Fruit fly (Drosophila melanogaster): ENCODE measurements around the gene cno.
A peak's percentile ranks its signal among the peaks of the same experiment; 100 is the strongest.

Gene cno

DNA sequence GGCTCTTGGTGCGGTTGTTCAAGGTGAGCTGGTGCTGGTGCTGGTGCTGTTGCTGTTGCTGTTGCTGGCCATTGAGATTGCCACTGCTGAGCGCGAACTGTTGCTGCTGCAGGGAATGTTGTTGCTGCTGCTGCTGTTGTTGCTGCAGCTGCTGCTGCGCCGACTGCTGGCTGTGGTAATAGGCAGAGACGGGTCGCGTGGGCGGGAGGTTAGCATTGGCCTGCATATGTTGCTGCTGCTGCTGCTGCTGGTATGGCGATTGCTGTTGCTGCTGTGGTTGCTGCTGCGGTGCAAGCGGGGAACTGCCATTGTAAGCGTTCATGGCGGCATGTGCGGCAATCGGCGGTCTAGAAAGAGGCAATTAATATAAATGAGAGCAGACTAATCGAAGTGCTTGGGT lies 41.3 kb downstream of the cno start:
- peak; percentile 33 for TF ChIP-seq CG3919 (GFP tag; optimal IDR thresholded peaks at IDR 0.05)
- TF ChIP-seq cyc (GFP tag; optimal IDR thresholded peaks at IDR 0.05): no peak

dm6 chr3R:5171972-5172371 lies 45.3 kb downstream of the cno start:
- TF ChIP-seq CG31627 (GFP tag; optimal IDR thresholded peaks at IDR 0.05) (no peak), CG8632 (GFP tag; optimal IDR thresholded peaks at IDR 0.05) (no peak), CG6276 (GFP tag; optimal IDR thresholded peaks at IDR 0.05) (no peak), Eip93F (GFP tag; optimal IDR thresholded peaks at IDR 0.05) (no peak), OdsH (GFP tag; optimal IDR thresholded peaks at IDR 0.05) (no peak), Lpt (GFP tag; optimal IDR thresholded peaks at IDR 0.05) (no peak)

- TF ChIP-seq lz (GFP tag; optimal IDR thresholded peaks at IDR 0.05): no peak
Observed at dm6 chr3R:5162213-5162612, 55.0 kb downstream of the cno start.

DNA sequence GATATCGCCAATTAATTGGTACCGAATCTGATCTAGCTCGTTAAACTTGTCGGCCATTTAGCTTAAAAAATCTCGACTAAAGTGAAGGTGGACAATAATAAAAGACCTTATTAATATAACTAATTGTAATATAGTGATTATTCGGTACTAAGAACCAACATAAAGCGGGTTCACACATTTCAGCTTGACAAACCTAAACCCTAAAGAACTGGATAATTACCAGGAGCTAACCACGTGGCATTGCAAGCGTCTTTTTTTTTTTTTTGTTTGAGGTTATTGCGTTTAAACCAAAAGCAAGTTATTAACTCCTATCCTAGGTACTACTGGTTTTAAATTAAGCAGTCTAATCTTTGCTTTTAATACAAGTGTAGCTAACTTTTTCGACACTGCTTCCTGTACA lies 57.9 kb downstream of the cno start, which contains the start of gene CG12590:
Gene CG12590 (plus strand): TSS at position 301 of the 400 bp plus-strand sequence.
- TF ChIP-seq CG16779 (tag; optimal IDR thresholded peaks at IDR 0.05): no peak
- TF ChIP-seq CG15336 (GFP tag; IDR thresholded peaks at IDR 0.05): no peak
- TF ChIP-seq achi (GFP tag; optimal IDR thresholded peaks at IDR 0.05): no peak
- no peak for TF ChIP-seq Sox15 (GFP tag; optimal IDR thresholded peaks at IDR 0.05)
- TF ChIP-seq OdsH (GFP tag; optimal IDR thresholded peaks at IDR 0.05): no peak
- TF ChIP-seq fd59A (GFP tag; optimal IDR thresholded peaks at IDR 0.05): no peak

DNA sequence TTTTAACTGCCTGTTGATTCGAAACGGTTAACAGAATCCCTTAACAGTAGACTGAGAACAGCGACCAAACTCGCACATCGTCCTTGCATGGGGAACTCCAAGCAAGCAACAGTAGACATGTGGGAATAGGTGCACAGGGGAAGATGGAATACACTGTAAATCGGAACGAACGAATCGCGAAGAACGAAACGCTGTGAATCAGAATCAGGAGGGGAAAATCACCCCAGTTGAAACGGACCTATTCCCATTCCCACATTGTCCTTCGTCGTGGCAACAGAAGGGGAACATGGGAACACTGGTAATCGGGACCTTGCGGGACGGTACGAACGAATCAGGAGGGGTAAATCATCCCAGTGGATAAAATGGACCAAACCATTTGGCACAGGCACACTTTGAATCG lies 66.7 kb downstream of the cno start, which contains the start of gene dpr16:
Gene dpr16 (plus strand): TSS at position 386 of the 400 bp plus-strand sequence.
- TF ChIP-seq dsx (GFP tag; optimal IDR thresholded peaks at IDR 0.05; ENCODE audit: poor library complexity, severe bottlenecking) (peak; percentile 5), fd85E (GFP tag; optimal IDR thresholded peaks at IDR 0.05) (no peak), Eip78C (GFP tag) (peak; percentile 16)

DNA sequence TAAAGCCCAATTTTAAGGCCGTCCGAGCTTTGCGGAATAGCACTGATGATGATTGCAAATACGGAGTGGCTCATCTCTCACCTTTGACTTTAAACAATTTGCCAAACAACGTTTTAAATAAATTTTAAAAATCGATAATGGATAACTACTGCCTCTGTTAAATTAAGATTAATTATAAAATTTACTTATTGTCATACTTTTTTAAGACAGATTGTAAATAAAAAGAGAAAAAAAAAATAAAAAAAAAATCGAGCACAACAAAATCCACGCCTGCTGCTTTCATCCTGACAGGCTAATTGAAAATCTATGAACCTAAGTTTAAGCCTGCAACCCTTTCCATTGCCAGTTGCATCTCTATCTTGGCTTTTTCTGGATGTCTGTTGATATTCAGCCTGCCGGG lies 78.4 kb downstream of the cno start, which contains the start of gene CG12589:
Gene CG12589 (minus strand): TSS at position 101 of the 400 bp plus-strand sequence.
- TF ChIP-seq dsx (GFP tag; optimal IDR thresholded peaks at IDR 0.05; ENCODE audit: poor library complexity, severe bottlenecking) (no peak), topi (GFP tag; optimal IDR thresholded peaks at IDR 0.05) (no peak), CG11294 (GFP tag; IDR thresholded peaks at IDR 0.05) (no peak), CG1621 (tag; optimal IDR thresholded peaks at IDR 0.05) (no peak), CG6808 (GFP tag; optimal IDR thresholded peaks at IDR 0.05) (no peak), CG31627 (GFP tag; optimal IDR thresholded peaks at IDR 0.05) (no peak), CG10631 (GFP tag; optimal IDR thresholded peaks at IDR 0.05) (no peak), pdm3 (GFP tag; optimal IDR thresholded peaks at IDR 0.05) (no peak), CG4318 (GFP tag; optimal IDR thresholded peaks at IDR 0.05) (no peak), CG34406 (GFP tag; optimal IDR thresholded peaks at IDR 0.05) (no peak), CG6163 (GFP tag; IDR thresholded peaks at IDR 0.05) (no peak), esn (GFP tag; optimal IDR thresholded peaks at IDR 0.05) (no peak), OdsH (GFP tag; optimal IDR thresholded peaks at IDR 0.05) (no peak), Gug (GFP tag; IDR thresholded peaks at IDR 0.05) (no peak)

DNA sequence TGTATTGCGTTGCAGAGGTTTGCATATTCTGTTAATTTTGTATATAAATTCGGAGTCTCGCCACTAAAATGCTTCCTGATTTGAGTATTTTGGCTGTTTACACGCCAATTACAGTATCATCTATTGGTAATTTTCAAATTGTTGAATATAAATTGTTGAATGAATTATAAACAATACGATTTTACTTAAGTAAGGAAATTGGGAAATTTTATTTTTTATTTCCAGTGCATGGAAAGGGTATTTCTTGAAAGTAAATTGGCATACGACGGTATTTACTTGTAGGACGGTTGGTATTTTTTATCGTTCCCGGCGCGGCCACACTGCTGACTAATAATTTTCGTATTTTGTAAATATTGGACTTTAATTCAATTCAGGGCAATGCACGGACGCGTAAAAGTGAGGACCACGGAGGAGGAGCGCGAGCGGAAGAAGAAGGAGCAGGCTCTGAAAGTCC lies 89.4 kb downstream of the cno start, which contains the start of gene RabGGTa:
Gene RabGGTa (plus strand): TSS at position 298 of the 454 bp plus-strand sequence.
- TF ChIP-seq Sox15 (GFP tag; optimal IDR thresholded peaks at IDR 0.05) (peak; percentile 29), CG3032 (tag; optimal IDR thresholded peaks at IDR 0.05) (peak; percentile 74), CG6163 (GFP tag; IDR thresholded peaks at IDR 0.05) (peak; percentile 73), CG31627 (GFP tag; optimal IDR thresholded peaks at IDR 0.05) (peak; percentile 67), CG6276 (GFP tag; optimal IDR thresholded peaks at IDR 0.05) (peak; percentile 59), vri (GFP tag; optimal IDR thresholded peaks at IDR 0.05) (peak; percentile 8), spab (GFP tag; optimal IDR thresholded peaks at IDR 0.05) (peak; percentile 8), CG8319 (GFP tag; optimal IDR thresholded peaks at IDR 0.05) (no peak), Ets21C (GFP tag; optimal IDR thresholded peaks at IDR 0.05) (peak; percentile 52), dac (GFP tag; optimal IDR thresholded peaks at IDR 0.05) (peak; percentile 24), Sox14 (GFP tag; optimal IDR thresholded peaks at IDR 0.05) (peak; percentile 73), Smox (GFP tag; optimal IDR thresholded peaks at IDR 0.05) (peak; percentile 73), CG6808 (GFP tag; optimal IDR thresholded peaks at IDR 0.05) (peak; percentile 54), Hr39 (GFP tag; optimal IDR thresholded peaks at IDR 0.05) (peak; percentile 73), cyc (GFP tag; optimal IDR thresholded peaks at IDR 0.05) (peak; percentile 55), Sox102F (GFP tag; optimal IDR thresholded peaks at IDR 0.05) (peak; percentile 68), Eip93F (GFP tag; optimal IDR thresholded peaks at IDR 0.05) (no peak), Ets96B (tag; optimal IDR thresholded peaks at IDR 0.05) (peak; percentile 64), topi (GFP tag; optimal IDR thresholded peaks at IDR 0.05) (peak; percentile 72), lz (GFP tag; optimal IDR thresholded peaks at IDR 0.05) (peak; percentile 75), CG11902 (GFP tag; optimal IDR thresholded peaks at IDR 0.05) (peak; percentile 25)
